Worm (Caenorhabditis elegans) whole organism, young adult: Measurements from ENCODE around the gene pqn-53.

Experiments used
- F23B12.7 ChIP-seq: sonication (generic microtip); optimal IDR thresholded peaks from 2 replicates; lab custom pipeline; 2017; ENCODE audit warnings: missing genetic modification characterization, mild to moderate bottlenecking, missing compliant biosample characterization, antibody characterized with exemption, moderate library complexity; ENCODE audit not compliant: insufficient read depth
- ZK185.1 ChIP-seq: sonication (generic microtip); optimal IDR thresholded peaks from 2 replicates; lab custom pipeline; 2016; ENCODE audit warnings: mild to moderate bottlenecking, missing genetic modification characterization, missing compliant biosample characterization; ENCODE audit not compliant: poor library complexity, severe bottlenecking
- ama-1 ChIP-seq, 3 experiments: fragments of 150-350 bp in 1 of 3; sonication (generic microtip) in 2 of 3; optimal IDR thresholded peaks; 2 replicates each; lab custom pipeline; 2014 to 2018; ENCODE audit warnings: missing biosample characterization in 2 of 3, missing genetic modification characterization in 2 of 3, missing genetic modification reagents in 2 of 3
- atf-7 ChIP-seq: sonication (generic microtip); optimal IDR thresholded peaks from 2 replicates; lab custom pipeline; 2017; ENCODE audit warnings: mild to moderate bottlenecking, missing genetic modification characterization, missing compliant biosample characterization
- attf-5 ChIP-seq: fragments of 200-800 bp; sonication (Bioruptor generic); optimal IDR thresholded peaks from 2 replicates; lab custom pipeline; 2018; ENCODE audit warnings: mild to moderate bottlenecking, missing genetic modification characterization, missing compliant biosample characterization
- cebp-2 ChIP-seq: fragments of 200-800 bp; sonication (Bioruptor generic); IDR thresholded peaks from 2 replicates; pipeline ENCODE4 v1.3.6; 2022; ENCODE audit warnings: missing genetic modification characterization, missing compliant biosample characterization
- egl-44 ChIP-seq: fragments of 200-800 bp; sonication (Bioruptor generic); IDR thresholded peaks from 2 replicates; pipeline ENCODE4 v1.3.6; 2022; ENCODE audit warnings: missing genetic modification reagents, missing genetic modification characterization, missing compliant biosample characterization
- him-1 ChIP-seq: sonication (generic microtip); optimal IDR thresholded peaks from 2 replicates; lab custom pipeline; 2016; ENCODE audit warnings: missing genotype, missing genetic modification reagents, missing genetic modification characterization, missing compliant biosample characterization
- let-526 ChIP-seq: fragments of 200-800 bp; sonication (Bioruptor generic); IDR thresholded peaks from 2 replicates; pipeline ENCODE4 v1.3.6; 2022; ENCODE audit warnings: missing genetic modification reagents, missing genetic modification characterization, missing compliant biosample characterization
- snpc-4 ChIP-seq, 5 experiments: fragments of 150-350 bp in 1 of 5; sonication (generic microtip) in 4 of 5; optimal IDR thresholded peaks; 2 replicates each; lab custom pipeline; 2014 to 2018; ENCODE audit warnings: missing genetic modification characterization in 5 of 5, missing biosample characterization in 3 of 5, antibody characterized with exemption in 2 of 5, mild to moderate bottlenecking in 2 of 5, missing compliant biosample characterization in 2 of 5, missing genotype in 2 of 5, moderate library complexity in 2 of 5, missing genetic modification reagents in 1 of 5
- unc-130 ChIP-seq: sonication (generic microtip); optimal IDR thresholded peaks from 2 replicates; lab custom pipeline; 2016; ENCODE audit warnings: missing genetic modification reagents, missing genetic modification characterization, missing compliant biosample characterization
- unc-62 ChIP-seq: fragments of 150-350 bp; optimal IDR thresholded peaks from 2 replicates; lab custom pipeline; 2014; ENCODE audit warnings: missing biosample characterization, missing genetic modification reagents, missing genetic modification characterization

ce11 chrV:12045132-12045531 is 20.1 kb downstream of the pqn-53 start, which contains the start of gene F10C2.5:
- TF ChIP-seq unc-62 = no peak
- no peak for TF ChIP-seq ZK185.1
- TF ChIP-seq egl-44 (GFP tag; lab: Robert Waterston, UW) = no peak
- TF ChIP-seq attf-5 (GFP tag; lab: Kevin White, UChicago) = no peak
- no peak for TF ChIP-seq atf-7
- no peak for TF ChIP-seq F23B12.7 (tag; lab: Kevin White, UChicago)
- TF ChIP-seq snpc-4 (GFP tag; optimal IDR thresholded peaks at IDR 0.05; lab: Kevin White, UChicago) = no peak
- no peak for TF ChIP-seq snpc-4 (tag; optimal IDR thresholded peaks at IDR 0.05; lab: Kevin White, UChicago)
- no peak for TF ChIP-seq him-1 (tag; lab: Kevin White, UChicago)
- no peak for TF ChIP-seq cebp-2 (GFP tag; lab: Robert Waterston, UW)
- TF ChIP-seq ama-1 (optimal IDR thresholded peaks at IDR 0.05; lab: Kevin White, UChicago) = no peak
- TF ChIP-seq ama-1 (GFP tag; optimal IDR thresholded peaks at IDR 0.05; lab: Kevin White, UChicago) = no peak
- TF ChIP-seq let-526 (GFP tag; lab: Robert Waterston, UW) = no peak
- TF ChIP-seq unc-130 (GFP tag; lab: Kevin White, UChicago) = no peak
